Fruit fly (Drosophila melanogaster) whole organism, pupa: Measurements from ENCODE around the gene Pde9.

ENCODE experiments used
- CG12605 ChIP-seq: fragments of 200-800 bp; sonication (Bioruptor generic); IDR thresholded peaks from 2 replicates; pipeline ENCODE4 v1.3.6; 2022; ENCODE audit warnings: missing biosample characterization, missing genetic modification characterization
- CG14655 ChIP-seq: fragments of 200-800 bp; sonication (Bioruptor generic); optimal IDR thresholded peaks from 3 replicates; lab custom pipeline; 2017; ENCODE audit warnings: mild to moderate bottlenecking, missing biosample characterization, missing genetic modification reagents, missing genetic modification characterization
- CG15710 ChIP-seq: fragments of 200-800 bp; sonication (Bioruptor generic); optimal IDR thresholded peaks from 2 replicates; lab custom pipeline; 2018; ENCODE audit warnings: missing biosample characterization, mild to moderate bottlenecking, missing genetic modification characterization, moderate library complexity
- CG17806 ChIP-seq: fragments of 200-800 bp; sonication (Bioruptor generic); optimal IDR thresholded peaks from 2 replicates; lab custom pipeline; 2018; ENCODE audit warnings: missing biosample characterization, mild to moderate bottlenecking, missing genetic modification characterization, moderate library complexity
- CG32121 ChIP-seq: fragments of 200-800 bp; sonication (Bioruptor generic); IDR thresholded peaks from 2 replicates; pipeline ENCODE4 v1.3.6; 2022; ENCODE audit warnings: missing biosample characterization, missing genetic modification characterization
- CG34367 ChIP-seq: fragments of 200-800 bp; sonication (Bioruptor generic); optimal IDR thresholded peaks from 2 replicates; lab custom pipeline; 2018; ENCODE audit warnings: missing biosample characterization, mild to moderate bottlenecking, missing genetic modification characterization
- D1 ChIP-seq: fragments of 200-800 bp; sonication (Bioruptor generic); optimal IDR thresholded peaks from 2 replicates; lab custom pipeline; 2018; ENCODE audit warnings: missing biosample characterization, mild to moderate bottlenecking, missing genetic modification characterization, moderate library complexity
- EcR ChIP-seq: fragments of 200-800 bp; sonication (Bioruptor generic); optimal IDR thresholded peaks from 3 replicates; lab custom pipeline; 2019; ENCODE audit warnings: missing biosample characterization, missing genetic modification characterization, mild to moderate bottlenecking, moderate library complexity, missing genetic modification reagents
- Ets98B ChIP-seq: fragments of 200-800 bp; sonication (Bioruptor generic); IDR thresholded peaks from 2 replicates; pipeline ENCODE4 v1.3.6; 2022; ENCODE audit warnings: missing biosample characterization, missing genetic modification characterization
- Pif1B ChIP-seq: fragments of 200-800 bp; sonication (Bioruptor generic); optimal IDR thresholded peaks from 3 replicates; lab custom pipeline; 2016; ENCODE audit warnings: missing biosample characterization, missing genetic modification characterization
- Snoo ChIP-seq: fragments of 200-800 bp; sonication (Bioruptor generic); optimal IDR thresholded peaks from 3 replicates; lab custom pipeline; 2017; ENCODE audit warnings: missing biosample characterization, mild to moderate bottlenecking, missing genetic modification characterization, inconsistent platforms
- rn ChIP-seq: fragments of 200-800 bp; sonication (Bioruptor generic); IDR thresholded peaks from 2 replicates; pipeline ENCODE4 v1.3.6; 2022; ENCODE audit warnings: missing biosample characterization, missing genetic modification characterization

dm6 chrX:12739789-12740188, 157.3 kb downstream of the Pde9 start:
- TF ChIP-seq D1 (tag; lab: Kevin White, UChicago): no peak
- no peak for TF ChIP-seq CG15710 (tag; lab: Kevin White, UChicago)
- TF ChIP-seq CG34367: no peak
- no peak for TF ChIP-seq Ets98B (GFP tag; lab: Robert Waterston, UW)
- no peak for TF ChIP-seq EcR (GFP tag; lab: Kevin White, UChicago)
- TF ChIP-seq CG14655 (GFP tag; lab: Kevin White, UChicago): no peak
- no peak for TF ChIP-seq CG17806
- TF ChIP-seq CG12605 (GFP tag; lab: Robert Waterston, UW): no peak
- no peak for TF ChIP-seq Pif1B
- TF ChIP-seq rn: no peak
- no peak for TF ChIP-seq Snoo (tag; lab: Kevin White, UChicago)
- no peak for TF ChIP-seq CG32121 (GFP tag; lab: Robert Waterston, UW)
